Fruit fly (Drosophila melanogaster): ENCODE measurements around the gene Meltrin.

Gene Meltrin

dm6 chr3R:14680112-14680665 is 16.9 kb downstream of the Meltrin start (continued):
- no peak for TF ChIP-seq CTCF (GFP tag; optimal IDR thresholded peaks at IDR 0.05)
- TF ChIP-seq ab (GFP tag; optimal IDR thresholded peaks at IDR 0.05), result no peak
- no peak for TF ChIP-seq sob (GFP tag; IDR thresholded peaks at IDR 0.05)
- TF ChIP-seq Bgb (GFP tag; IDR thresholded peaks at IDR 0.05; ENCODE audit: partially characterized antibody), result no peak
- TF ChIP-seq psq (GFP tag; optimal IDR thresholded peaks at IDR 0.05), result no peak
- TF ChIP-seq grn (GFP tag; optimal IDR thresholded peaks at IDR 0.05), result no peak
- no peak for TF ChIP-seq Hmx (GFP tag; optimal IDR thresholded peaks at IDR 0.05)
- peak; percentile 9 for TF ChIP-seq nerfin-1 (tag; optimal IDR thresholded peaks at IDR 0.05)
- TF ChIP-seq tgo (GFP tag; IDR thresholded peaks at IDR 0.05), result no peak
- peak; percentile 71 for TF ChIP-seq CG15479 (GFP tag; optimal IDR thresholded peaks at IDR 0.05)
- TF ChIP-seq otp (GFP tag; IDR thresholded peaks at IDR 0.05), result no peak
- TF ChIP-seq CG3163 (GFP tag; optimal IDR thresholded peaks at IDR 0.05), result no peak
- TF ChIP-seq pfk (GFP tag; optimal IDR thresholded peaks at IDR 0.05), result no peak
- TF ChIP-seq peb (GFP tag; IDR thresholded peaks at IDR 0.05), result no peak
- TF ChIP-seq CG17912 (GFP tag; optimal IDR thresholded peaks at IDR 0.05), result no peak
- TF ChIP-seq Aef1 (GFP tag; IDR thresholded peaks at IDR 0.05), result no peak
- TF ChIP-seq gcm2 (GFP tag; optimal IDR thresholded peaks at IDR 0.05), result no peak
- no peak for TF ChIP-seq vvl (GFP tag; IDR thresholded peaks at IDR 0.05)
- TF ChIP-seq NC2α (GFP tag; optimal IDR thresholded peaks at IDR 0.05), result no peak
- TF ChIP-seq CG5180 (GFP tag; optimal IDR thresholded peaks at IDR 0.05), result no peak
- no peak for TF ChIP-seq CG18764 (GFP tag; optimal IDR thresholded peaks at IDR 0.05)
- peak; percentile 16; the same call in 1 of the 2 replicates for TF ChIP-seq onecut (GFP tag; IDR thresholded peaks at IDR 0.05)
- TF ChIP-seq Dref (GFP tag; IDR thresholded peaks at IDR 0.05), result no peak
- TF ChIP-seq Gsc (GFP tag; IDR thresholded peaks at IDR 0.05), result no peak
- TF ChIP-seq Abd-B (GFP tag; optimal IDR thresholded peaks at IDR 0.05), result no peak
- TF ChIP-seq lov (optimal IDR thresholded peaks at IDR 0.05), result no peak
- TF ChIP-seq lov (GFP tag; IDR thresholded peaks at IDR 0.05), result no peak
- no peak for TF ChIP-seq knrl (GFP tag; IDR thresholded peaks at IDR 0.05; ENCODE audit: partially characterized antibody)
- no peak for TF ChIP-seq Adf1 (GFP tag; IDR thresholded peaks at IDR 0.05)
- TF ChIP-seq kni (GFP tag; optimal IDR thresholded peaks at IDR 0.05), result no peak
- no peak for TF ChIP-seq CG4854 (GFP tag; optimal IDR thresholded peaks at IDR 0.05)
- no peak for TF ChIP-seq CG2202 (tag; optimal IDR thresholded peaks at IDR 0.05)
- TF ChIP-seq CG6272 (GFP tag; IDR thresholded peaks at IDR 0.05), result no peak
- no peak for TF ChIP-seq CG11093 (GFP tag; IDR thresholded peaks at IDR 0.05)
- no peak for TF ChIP-seq HLH3B (GFP tag; IDR thresholded peaks at IDR 0.05)
- TF ChIP-seq Awh (GFP tag; IDR thresholded peaks at IDR 0.05), result no peak
- peak; percentile 7 for TF ChIP-seq CG2678 (tag; optimal IDR thresholded peaks at IDR 0.05)
- no peak for TF ChIP-seq tup (GFP tag; optimal IDR thresholded peaks at IDR 0.05)
- TF ChIP-seq dpn (GFP tag; optimal IDR thresholded peaks at IDR 0.05), result no peak
- TF ChIP-seq CG1647 (GFP tag; optimal IDR thresholded peaks at IDR 0.05), result no peak
- no peak for TF ChIP-seq CG14667 (GFP tag; IDR thresholded peaks at IDR 0.05)
- TF ChIP-seq Vsx1 (GFP tag; optimal IDR thresholded peaks at IDR 0.05), result no peak
- TF ChIP-seq CG18619 (GFP tag; optimal IDR thresholded peaks at IDR 0.05), result no peak
- TF ChIP-seq CG10959 (GFP tag; IDR thresholded peaks at IDR 0.05), result no peak
- no peak for TF ChIP-seq ac (GFP tag; optimal IDR thresholded peaks at IDR 0.05)
- 0 out of 3 replicates have a peak, but pooled peaks have one; percentile 7 for TF ChIP-seq CG11695 (GFP tag; IDR thresholded peaks at IDR 0.05)
- no peak for TF ChIP-seq Doc3 (GFP tag; IDR thresholded peaks at IDR 0.05; ENCODE audit: partially characterized antibody)
- TF ChIP-seq cwo (GFP tag; optimal IDR thresholded peaks at IDR 0.05), result no peak
- no peak for TF ChIP-seq ase (GFP tag; IDR thresholded peaks at IDR 0.05)
- TF ChIP-seq CG1792 (GFP tag; optimal IDR thresholded peaks at IDR 0.05), result no peak
- peak; percentile 31 for TF ChIP-seq CG6254 (GFP tag; optimal IDR thresholded peaks at IDR 0.05)
- TF ChIP-seq cato (GFP tag; optimal IDR thresholded peaks at IDR 0.05; ENCODE audit: borderline replicate concordance), result no peak
- no peak for TF ChIP-seq dm (GFP tag; optimal IDR thresholded peaks at IDR 0.05)

Data from whole organism, embryonic.